Worm (Caenorhabditis elegans) whole organism, L4 larva: ENCODE data around the gene lgc-31.

Experiments
- T26A8.4 ChIP-seq: fragments of 200-800 bp; sonication (Bioruptor generic); IDR thresholded peaks from 2 replicates; pipeline ENCODE4 v1.3.6; 2022; ENCODE audit warnings: missing genetic modification characterization, missing compliant biosample characterization
- ZK337.2 ChIP-seq: fragments of 200-800 bp; sonication (Bioruptor generic); IDR thresholded peaks from 2 replicates; pipeline ENCODE4 v1.3.6; 2022; ENCODE audit warnings: missing genetic modification reagents, missing genetic modification characterization, missing compliant biosample characterization
- ZK546.5 ChIP-seq, 2 experiments: sonication (generic microtip); optimal IDR thresholded peaks; 2 replicates each; lab custom pipeline; 2017; ENCODE audit warnings: missing biosample characterization in 2 of 2, missing genetic modification characterization in 2 of 2
- aha-1 ChIP-seq: fragments of 150-350 bp; peaks from one replicate; lab custom pipeline; 2014; ENCODE audit warnings: missing biosample characterization, missing genetic modification characterization
- aly-2 ChIP-seq: sonication (generic microtip); optimal IDR thresholded peaks from 2 replicates; lab custom pipeline; 2018; ENCODE audit warnings: missing biosample characterization, missing genetic modification characterization
- attf-4 ChIP-seq: sonication (generic microtip); optimal IDR thresholded peaks from 3 replicates; lab custom pipeline; 2017; ENCODE audit warnings: missing biosample characterization, missing genetic modification characterization
- ceh-20 ChIP-seq: fragments of 200-800 bp; sonication (Bioruptor generic); IDR thresholded peaks from 2 replicates; pipeline ENCODE4 v1.3.6; 2022; ENCODE audit warnings: missing genetic modification reagents, missing genetic modification characterization, missing compliant biosample characterization
- ceh-28 ChIP-seq: fragments of 150-350 bp; optimal IDR thresholded peaks from 2 replicates; lab custom pipeline; 2014; ENCODE audit warnings: missing biosample characterization, missing genetic modification reagents, missing genetic modification characterization
- daf-12 ChIP-seq: fragments of 150-350 bp; optimal IDR thresholded peaks from 2 replicates; lab custom pipeline; 2014; ENCODE audit warnings: missing biosample characterization, missing genetic modification reagents, missing genetic modification characterization
- daf-16 ChIP-seq, 3 experiments: sonication (generic microtip); optimal IDR thresholded peaks; 2 replicates each; lab custom pipeline; 2016 to 2017; ENCODE audit warnings: missing genetic modification characterization in 3 of 3, missing genetic modification reagents in 3 of 3, mild to moderate bottlenecking in 2 of 3, missing compliant biosample characterization in 2 of 3, missing biosample characterization in 1 of 3, moderate library complexity in 1 of 3
- daf-8 ChIP-seq: fragments of 200-800 bp; sonication (Bioruptor generic); IDR thresholded peaks from 2 replicates; pipeline ENCODE4 v1.3.6; 2022; ENCODE audit warnings: missing genetic modification characterization, missing compliant biosample characterization
- dmd-6 ChIP-seq: fragments of 200-800 bp; sonication (Bioruptor generic); IDR thresholded peaks from 2 replicates; pipeline ENCODE4 v1.3.6; 2022; ENCODE audit warnings: missing genetic modification reagents, missing genetic modification characterization, missing compliant biosample characterization
- dmd-9 ChIP-seq: fragments of 200-800 bp; sonication (Bioruptor generic); IDR thresholded peaks from 2 replicates; pipeline ENCODE4 v1.3.6; 2022; ENCODE audit warnings: missing genetic modification reagents, missing genetic modification characterization, missing compliant biosample characterization
- dve-1 ChIP-seq: sonication (generic microtip); optimal IDR thresholded peaks from 2 replicates; lab custom pipeline; 2017; ENCODE audit warnings: antibody characterized with exemption, mild to moderate bottlenecking, missing genetic modification characterization, missing compliant biosample characterization; ENCODE audit not compliant: insufficient read depth
- egl-43 ChIP-seq: fragments of 200-800 bp; sonication (Bioruptor generic); IDR thresholded peaks from 2 replicates; pipeline ENCODE4 v1.3.6; 2022; ENCODE audit warnings: missing genetic modification reagents, missing genetic modification characterization, missing compliant biosample characterization
- fkh-10 ChIP-seq: fragments of 150-350 bp; optimal IDR thresholded peaks from 2 replicates; lab custom pipeline; 2014; ENCODE audit warnings: missing biosample characterization, missing genetic modification reagents, missing genetic modification characterization
- gei-8 ChIP-seq: fragments of 200-800 bp; sonication (Bioruptor generic); optimal IDR thresholded peaks from 2 replicates; lab custom pipeline; 2018; ENCODE audit warnings: mild to moderate bottlenecking, missing genetic modification characterization, missing compliant biosample characterization
- hif-1 ChIP-seq, 2 experiments: sonication (generic microtip); optimal IDR thresholded peaks; 2 replicates each; lab custom pipeline; 2016 to 2017; ENCODE audit warnings: missing compliant biosample characterization in 2 of 2, missing genetic modification characterization in 2 of 2, missing genetic modification reagents in 2 of 2, missing genotype in 2 of 2, mild to moderate bottlenecking in 1 of 2
- hlh-11 ChIP-seq: fragments of 200-800 bp; sonication (Bioruptor generic); optimal IDR thresholded peaks from 2 replicates; lab custom pipeline; 2018; ENCODE audit warnings: mild to moderate bottlenecking, missing genetic modification characterization, missing compliant biosample characterization
- jun-1 ChIP-seq: fragments of 150-350 bp; optimal IDR thresholded peaks from 2 replicates; lab custom pipeline; 2014; ENCODE audit warnings: missing biosample characterization, missing genetic modification reagents, missing genetic modification characterization
- lin-15B ChIP-seq: fragments of 150-350 bp; sonication (generic microtip); optimal IDR thresholded peaks from 3 replicates; lab custom pipeline; 2014; ENCODE audit warnings: missing biosample characterization, missing genetic modification characterization
- lir-3 ChIP-seq: sonication (generic microtip); optimal IDR thresholded peaks from 2 replicates; lab custom pipeline; 2016; ENCODE audit warnings: mild to moderate bottlenecking, missing genetic modification characterization, missing compliant biosample characterization
- mes-2 ChIP-seq: sonication (generic microtip); optimal IDR thresholded peaks from 2 replicates; lab custom pipeline; 2016; ENCODE audit warnings: missing genotype, mild to moderate bottlenecking, missing genetic modification characterization, missing compliant biosample characterization; ENCODE audit not compliant: poor library complexity, severe bottlenecking
- nhr-11 ChIP-seq: fragments of 150-350 bp; optimal IDR thresholded peaks from 2 replicates; lab custom pipeline; 2014; ENCODE audit warnings: missing biosample characterization, missing genetic modification characterization
- nhr-28 ChIP-seq: fragments of 150-350 bp; optimal IDR thresholded peaks from 2 replicates; lab custom pipeline; 2014; ENCODE audit warnings: missing biosample characterization, missing genetic modification characterization
- nhr-48 ChIP-seq: sonication (generic microtip); optimal IDR thresholded peaks from 2 replicates; lab custom pipeline; 2016; ENCODE audit warnings: mild to moderate bottlenecking, missing genetic modification characterization, missing compliant biosample characterization
- nhr-6 ChIP-seq: fragments of 150-350 bp; optimal IDR thresholded peaks from 2 replicates; lab custom pipeline; 2014; ENCODE audit warnings: missing biosample characterization, missing genetic modification characterization
- nhr-76 ChIP-seq: fragments of 150-350 bp; optimal IDR thresholded peaks from 2 replicates; lab custom pipeline; 2014; ENCODE audit warnings: missing biosample characterization, missing genetic modification characterization
- nhr-77 ChIP-seq: fragments of 150-350 bp; optimal IDR thresholded peaks from 2 replicates; lab custom pipeline; 2014; ENCODE audit warnings: missing biosample characterization, missing genetic modification characterization
- php-3 ChIP-seq: fragments of 200-800 bp; sonication (Bioruptor generic); IDR thresholded peaks from 2 replicates; pipeline ENCODE4 v1.3.6; 2022; ENCODE audit warnings: missing genetic modification reagents, missing genetic modification characterization, missing compliant biosample characterization
- saeg-2 ChIP-seq: fragments of 200-800 bp; sonication (Bioruptor generic); IDR thresholded peaks from 2 replicates; pipeline ENCODE4 v1.3.6; 2022; ENCODE audit warnings: missing genetic modification reagents, missing genetic modification characterization, missing compliant biosample characterization
- sdz-12 ChIP-seq: fragments of 200-800 bp; sonication (Bioruptor generic); optimal IDR thresholded peaks from 2 replicates; lab custom pipeline; 2018; ENCODE audit warnings: mild to moderate bottlenecking, missing genetic modification characterization, missing compliant biosample characterization
- snpc-1.2 ChIP-seq: fragments of 200-800 bp; sonication (Bioruptor generic); IDR thresholded peaks from 2 replicates; pipeline ENCODE4 v1.3.6; 2022; ENCODE audit warnings: missing genetic modification reagents, missing genetic modification characterization, missing compliant biosample characterization
- spr-1 ChIP-seq: sonication (generic microtip); optimal IDR thresholded peaks from 2 replicates; lab custom pipeline; 2016; ENCODE audit warnings: mild to moderate bottlenecking, missing genetic modification characterization, missing compliant biosample characterization
- spr-3 ChIP-seq: fragments of 200-800 bp; sonication (Bioruptor generic); optimal IDR thresholded peaks from 2 replicates; lab custom pipeline; 2018; ENCODE audit warnings: mild to moderate bottlenecking, missing genetic modification characterization, missing compliant biosample characterization
- tag-97 ChIP-seq: fragments of 200-800 bp; sonication (Bioruptor generic); IDR thresholded peaks from 2 replicates; pipeline ENCODE4 v1.3.6; 2022; ENCODE audit warnings: missing genetic modification characterization, missing compliant biosample characterization
- tra-1 ChIP-seq: fragments of 200-800 bp; sonication (Bioruptor generic); IDR thresholded peaks from 2 replicates; pipeline ENCODE4 v1.3.6; 2022; ENCODE audit warnings: missing genetic modification reagents, missing genetic modification characterization, missing compliant biosample characterization
- unc-39 ChIP-seq: sonication (generic microtip); optimal IDR thresholded peaks from 2 replicates; lab custom pipeline; 2017; ENCODE audit warnings: missing biosample characterization, missing genetic modification characterization
- unc-62 ChIP-seq, 3 experiments: fragments of 150-350 bp in 1 of 3; sonication (generic microtip); optimal IDR thresholded peaks in 2 of 3; peaks in 1 of 3; 1 replicate in 1 of 3; 2 replicates in 2 of 3; lab custom pipeline; 2014 to 2017; ENCODE audit warnings: missing biosample characterization in 3 of 3, missing genetic modification characterization in 3 of 3, missing genetic modification reagents in 3 of 3, missing genotype in 1 of 3
- vab-7 ChIP-seq: fragments of 200-800 bp; sonication (Bioruptor generic); IDR thresholded peaks from 2 replicates; pipeline ENCODE4 v1.3.6; 2022; ENCODE audit warnings: missing genetic modification reagents, missing genetic modification characterization, missing compliant biosample characterization
- zip-11 ChIP-seq: fragments of 200-800 bp; sonication (Bioruptor generic); IDR thresholded peaks from 2 replicates; pipeline ENCODE4 v1.3.6; 2022; ENCODE audit warnings: missing genetic modification characterization, missing compliant biosample characterization
- ztf-7 ChIP-seq: fragments of 150-350 bp; optimal IDR thresholded peaks from 2 replicates; lab custom pipeline; 2014; ENCODE audit warnings: missing biosample characterization, missing genetic modification characterization

lgc-31 gene

DNA sequence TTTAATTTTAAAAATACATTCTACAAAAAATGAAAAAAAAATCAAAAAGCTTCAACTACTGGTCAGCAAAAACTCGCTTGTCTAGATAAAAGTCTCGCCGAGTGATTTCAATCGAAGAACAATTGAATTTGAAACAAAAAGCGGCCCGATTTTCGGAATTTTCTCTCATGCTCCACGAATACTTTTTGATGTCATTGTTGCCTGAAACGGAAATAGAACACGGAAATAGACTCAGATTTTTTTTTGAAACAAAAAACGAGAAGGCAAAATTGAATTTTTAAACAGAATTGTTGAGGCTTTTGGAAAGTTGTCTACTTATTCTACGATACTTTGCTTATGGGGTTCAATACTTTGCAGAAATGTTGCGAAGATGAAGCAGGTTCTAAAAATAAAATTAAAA is 41.7 kb upstream of the lgc-31 start:
- TF ChIP-seq fkh-10 (GFP tag; lab: Kevin White, UChicago) (peak; percentile 74), snpc-1.2 (GFP tag; lab: Robert Waterston, UW) (no peak), unc-62 (GFP tag; optimal IDR thresholded peaks at IDR 0.05 in 1 of 2; lab: Kevin White, UChicago) (peak in 1 of 2 experiments; percentile 30), unc-62 (tag; optimal IDR thresholded peaks at IDR 0.05; lab: Kevin White, UChicago) (no peak)

DNA sequence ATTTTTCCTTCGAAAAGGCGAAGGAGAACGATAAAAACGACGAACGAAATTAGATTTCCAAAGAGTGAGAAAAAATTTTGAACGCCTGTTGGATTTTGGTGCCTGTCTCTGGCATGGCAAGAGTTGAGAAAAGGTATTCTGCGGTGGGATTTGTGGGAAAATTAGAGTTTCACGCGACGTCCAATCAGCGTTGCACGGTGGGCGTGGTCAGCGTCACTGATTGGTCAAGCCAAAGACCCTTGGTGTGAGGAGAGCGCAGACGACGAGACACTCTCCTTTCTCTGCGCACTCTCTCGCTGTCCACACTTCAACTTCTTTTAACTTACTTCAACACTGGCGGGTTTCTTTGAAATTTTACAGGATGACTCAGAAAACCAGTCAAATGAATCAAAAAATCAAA is 40.7 kb upstream of the lgc-31 start:
- TF ChIP-seq php-3 (GFP tag; lab: Robert Waterston, UW), result no peak
- TF ChIP-seq ceh-28 (tag; lab: Kevin White, UChicago), result no peak
- TF ChIP-seq tag-97 (GFP tag; lab: Robert Waterston, UW), result no peak
- no peak for TF ChIP-seq nhr-77
- no peak for TF ChIP-seq zip-11 (GFP tag; lab: Robert Waterston, UW)
- TF ChIP-seq spr-3 (GFP tag; lab: Kevin White, UChicago), result no peak
- TF ChIP-seq daf-8 (GFP tag; lab: Robert Waterston, UW), result no peak
- TF ChIP-seq daf-12 (tag; lab: Kevin White, UChicago), result no peak
- TF ChIP-seq vab-7 (GFP tag; lab: Robert Waterston, UW), result no peak

DNA sequence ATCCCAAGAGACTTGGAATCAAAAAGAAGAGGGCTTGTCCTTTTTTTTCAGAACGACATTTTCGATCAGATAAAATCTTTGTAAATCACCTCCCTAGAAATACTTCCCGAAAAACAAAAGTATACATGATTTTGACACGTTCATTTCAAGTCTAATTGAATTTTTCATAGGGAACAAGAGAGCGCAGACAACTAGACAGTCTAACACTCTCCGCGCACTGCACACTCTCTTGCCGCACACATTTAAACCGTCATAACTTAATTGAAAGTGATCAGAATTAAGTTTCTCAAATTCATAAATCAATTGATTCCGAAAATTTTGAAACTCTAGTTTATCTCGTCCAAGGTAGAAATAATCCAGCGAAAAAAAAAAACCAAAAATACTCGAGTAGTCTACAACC is 37.9 kb upstream of the lgc-31 start:
- TF ChIP-seq aly-2 (tag; lab: Kevin White, UChicago) (no peak), aha-1 (peak; percentile 56), unc-62 (GFP tag; optimal IDR thresholded peaks at IDR 0.05 in 1 of 2; lab: Kevin White, UChicago) (peak in 1 of 2 experiments; percentile 81), unc-62 (tag; optimal IDR thresholded peaks at IDR 0.05; lab: Kevin White, UChicago) (no peak)

DNA sequence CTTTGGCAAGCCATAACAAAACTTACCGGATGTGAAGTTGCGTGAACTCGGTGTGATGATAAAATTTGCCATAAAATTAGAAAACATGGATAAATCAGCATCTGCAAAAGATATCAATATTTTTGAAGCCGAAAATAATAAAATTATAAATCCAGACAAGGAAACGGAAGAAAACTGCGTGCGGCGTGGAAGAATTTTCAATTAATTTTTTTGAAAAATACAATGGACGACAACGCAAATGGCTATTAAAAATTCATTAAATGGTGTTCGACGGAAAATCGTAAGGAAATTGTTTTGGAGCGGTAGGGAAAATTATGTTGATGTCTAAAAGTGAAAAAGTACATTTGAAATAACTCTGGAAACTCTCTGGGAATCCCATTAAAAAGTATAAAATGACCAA is 37.2 kb upstream of the lgc-31 start, which contains the start of gene acr-18:
Gene acr-18, minus strand, starts transcription at position 101 of the 400 bp plus-strand sequence.
- no peak for TF ChIP-seq unc-39 (tag; lab: Kevin White, UChicago)
- no peak for TF ChIP-seq nhr-11 (tag; lab: Kevin White, UChicago)
- no peak for TF ChIP-seq nhr-48 (tag; lab: Kevin White, UChicago)
- no peak for TF ChIP-seq lin-15B (tag; lab: Kevin White, UChicago)
- no peak for TF ChIP-seq hif-1 (tag; optimal IDR thresholded peaks at IDR 0.05; lab: Kevin White, UChicago)
- TF ChIP-seq dmd-6 (GFP tag; lab: Robert Waterston, UW), result no peak
- TF ChIP-seq lir-3, result no peak

DNA sequence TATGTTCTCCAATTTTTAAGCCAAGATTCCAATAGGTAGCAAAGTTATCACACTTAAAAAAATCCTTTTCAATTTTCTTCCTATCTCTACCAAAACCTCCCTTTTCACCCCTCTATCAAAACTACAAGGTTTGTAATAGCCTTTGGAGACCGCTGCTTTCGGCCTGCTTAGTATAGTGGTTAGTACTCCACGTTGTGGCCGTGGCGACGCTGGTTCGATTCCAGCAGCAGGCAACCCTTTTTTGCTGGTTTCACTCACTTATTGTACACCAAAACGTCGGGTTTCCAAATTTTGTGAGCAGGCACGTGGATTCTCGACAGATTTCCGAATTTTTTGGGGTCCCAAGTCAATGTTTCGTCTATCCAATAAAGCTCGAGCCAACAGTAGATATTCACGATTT is 32.0 kb upstream of the lgc-31 start:
- TF ChIP-seq ceh-20 (GFP tag; lab: Robert Waterston, UW) (0 out of 2 replicates have a peak, but pooled peaks have one; percentile 10), lin-15B (tag; lab: Kevin White, UChicago) (no peak), nhr-76 (tag; lab: Kevin White, UChicago) (no peak), nhr-28 (tag; lab: Kevin White, UChicago) (peak; percentile 33), nhr-6 (tag; lab: Kevin White, UChicago) (peak; percentile 57), ztf-7 (tag; lab: Kevin White, UChicago) (no peak), attf-4 (tag; lab: Kevin White, UChicago) (no peak), nhr-48 (tag; lab: Kevin White, UChicago) (no peak), tra-1 (GFP tag; lab: Robert Waterston, UW) (0 out of 2 replicates have a peak, but pooled peaks have one; percentile 53), daf-16 (GFP tag; optimal IDR thresholded peaks at IDR 0.05; lab: Kevin White, UChicago) (peak in 1 of 2 experiments; percentile 46), daf-16 (tag; optimal IDR thresholded peaks at IDR 0.05; lab: Kevin White, UChicago) (peak; percentile 43), T26A8.4 (GFP tag; lab: Robert Waterston, UW) (peak; percentile 56), ZK337.2 (GFP tag; lab: Robert Waterston, UW) (no peak), jun-1 (tag; lab: Kevin White, UChicago) (no peak), ceh-28 (tag; lab: Kevin White, UChicago) (no peak), mes-2 (tag; lab: Kevin White, UChicago) (peak; percentile 68), spr-1 (peak; percentile 22), ZK546.5 (tag; optimal IDR thresholded peaks at IDR 0.05; lab: Kevin White, UChicago) (no peak), dmd-9 (GFP tag; lab: Robert Waterston, UW) (no peak), fkh-10 (GFP tag; lab: Kevin White, UChicago) (no peak), gei-8 (GFP tag; lab: Kevin White, UChicago) (no peak), php-3 (GFP tag; lab: Robert Waterston, UW) (no peak), dve-1 (no peak), daf-12 (tag; lab: Kevin White, UChicago) (no peak), saeg-2 (GFP tag; lab: Robert Waterston, UW) (no peak), sdz-12 (GFP tag; lab: Kevin White, UChicago) (no peak), egl-43 (GFP tag; lab: Robert Waterston, UW) (peak; percentile 87), hlh-11 (tag; lab: Kevin White, UChicago) (peak; percentile 11), snpc-1.2 (GFP tag; lab: Robert Waterston, UW) (peak; percentile 72; the same call in 1 of the 2 replicates)
